Worm (Caenorhabditis elegans): ENCODE measurements around the gene fbxa-69.

DNA sequence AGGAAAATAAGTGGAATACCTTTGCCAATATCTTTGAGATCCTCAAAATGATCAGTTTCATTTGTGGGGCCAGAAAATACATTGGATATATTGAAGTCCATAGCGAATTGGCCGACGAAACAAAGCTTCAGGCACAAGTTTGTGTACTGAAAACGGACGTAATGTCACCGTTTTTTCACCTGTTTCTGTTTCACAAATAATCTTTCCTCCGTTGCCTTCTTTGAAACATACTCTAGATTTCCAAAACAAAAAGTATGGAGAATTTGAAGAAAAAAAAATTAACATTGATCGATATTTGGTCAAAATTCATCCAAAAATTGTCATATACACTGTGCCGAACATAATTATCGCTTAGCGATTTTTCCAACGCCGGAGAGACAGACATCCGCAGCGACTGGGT is 46.8 kb upstream of the fbxa-69 start, which contains the start of gene srz-12:
- TF ChIP-seq fos-1 (tag; optimal IDR thresholded peaks at IDR 0.05), result no peak
- no peak for TF ChIP-seq ZK337.2 (GFP tag; IDR thresholded peaks at IDR 0.05)
- no peak for TF ChIP-seq nhr-76 (tag; optimal IDR thresholded peaks at IDR 0.05)
- no peak for TF ChIP-seq ceh-82 (tag; optimal IDR thresholded peaks at IDR 0.05)
